Fruit fly (Drosophila melanogaster) whole organism, embryonic: ENCODE data around the gene CG2256.

ENCODE experiments used
- Aef1 ChIP-seq: fragments of 200-800 bp; sonication (Bioruptor generic); IDR thresholded peaks from 3 replicates; pipeline ENCODE4 v1.3.6; 2022; ENCODE audit warnings: missing biosample characterization, missing genetic modification characterization
- Atf-2 ChIP-seq: fragments of 200-800 bp; sonication (Bioruptor generic); optimal IDR thresholded peaks from 2 replicates; lab custom pipeline; 2016; ENCODE audit warnings: missing biosample characterization, missing genetic modification characterization
- CG13287 ChIP-seq: fragments of 200-800 bp; sonication (Bioruptor generic); IDR thresholded peaks from 2 replicates; pipeline ENCODE4 v1.3.6; 2022; ENCODE audit warnings: missing biosample characterization, missing genetic modification characterization; ENCODE audit not compliant: partially characterized antibody
- CG13775 ChIP-seq: fragments of 200-800 bp; sonication (Bioruptor generic); optimal IDR thresholded peaks from 3 replicates; lab custom pipeline; 2017; ENCODE audit warnings: missing biosample characterization, mild to moderate bottlenecking, missing genetic modification characterization
- CG14441 ChIP-seq: fragments of 200-800 bp; sonication (Bioruptor generic); IDR thresholded peaks from 2 replicates; pipeline ENCODE4 v1.3.6; 2022; ENCODE audit warnings: missing biosample characterization, missing genetic modification characterization
- CG14710 ChIP-seq: fragments of 200-800 bp; sonication (Bioruptor generic); optimal IDR thresholded peaks from 3 replicates; lab custom pipeline; 2019; ENCODE audit warnings: missing biosample characterization, mild to moderate bottlenecking, missing genetic modification characterization, moderate library complexity
- CG15073 ChIP-seq: fragments of 200-800 bp; sonication (Bioruptor generic); optimal IDR thresholded peaks from 2 replicates; lab custom pipeline; 2016; ENCODE audit warnings: missing biosample characterization, missing genetic modification characterization
- CG1529 ChIP-seq: fragments of 200-800 bp; sonication (Bioruptor generic); optimal IDR thresholded peaks from 3 replicates; lab custom pipeline; 2018; ENCODE audit warnings: missing biosample characterization, missing genetic modification characterization
- CG15696 ChIP-seq: fragments of 200-800 bp; sonication (Bioruptor generic); optimal IDR thresholded peaks from 2 replicates; lab custom pipeline; 2019; ENCODE audit warnings: missing biosample characterization, mild to moderate bottlenecking, missing genetic modification characterization, moderate library complexity
- CG16813 ChIP-seq: fragments of 200-800 bp; sonication (Bioruptor generic); IDR thresholded peaks from 3 replicates; pipeline ENCODE4 v1.3.6; 2022; ENCODE audit warnings: missing biosample characterization, missing genetic modification characterization; ENCODE audit not compliant: partially characterized antibody
- CG16815 ChIP-seq: fragments of 200-800 bp; sonication (Bioruptor generic); optimal IDR thresholded peaks from 3 replicates; lab custom pipeline; 2017; ENCODE audit warnings: missing biosample characterization, mild to moderate bottlenecking, missing genetic modification characterization
- CG17612 ChIP-seq: fragments of 200-800 bp; sonication (Bioruptor generic); IDR thresholded peaks from 2 replicates; pipeline ENCODE4 v1.3.6; 2022; ENCODE audit warnings: missing biosample characterization, missing genetic modification characterization
- CG17912 ChIP-seq: fragments of 200-800 bp; sonication (Bioruptor generic); optimal IDR thresholded peaks from 2 replicates; lab custom pipeline; 2018; ENCODE audit warnings: missing biosample characterization, mild to moderate bottlenecking, missing genetic modification characterization
- CG18764 ChIP-seq: fragments of 200-800 bp; sonication (Bioruptor generic); optimal IDR thresholded peaks from 3 replicates; lab custom pipeline; 2016; ENCODE audit warnings: missing biosample characterization, missing genetic modification characterization
- CG2116 ChIP-seq: fragments of 200-800 bp; sonication (Bioruptor generic); optimal IDR thresholded peaks from 3 replicates; lab custom pipeline; 2018; ENCODE audit warnings: missing biosample characterization, mild to moderate bottlenecking, missing genetic modification characterization
- CG30403 ChIP-seq: fragments of 200-800 bp; sonication (Bioruptor generic); optimal IDR thresholded peaks from 3 replicates; lab custom pipeline; 2016; ENCODE audit warnings: missing biosample characterization, missing genetic modification characterization
- CG3726 ChIP-seq: fragments of 200-800 bp; sonication (Bioruptor generic); IDR thresholded peaks from 3 replicates; pipeline ENCODE4, ENCODE4 v1.3.6; 2022; ENCODE audit warnings: missing biosample characterization, missing genetic modification characterization
- CG3838 ChIP-seq: fragments of 200-800 bp; sonication (Bioruptor generic); optimal IDR thresholded peaks from 3 replicates; lab custom pipeline; 2016; ENCODE audit warnings: missing biosample characterization, missing genetic modification characterization
- CG4282 ChIP-seq: fragments of 200-800 bp; sonication (Bioruptor generic); optimal IDR thresholded peaks from 2 replicates; lab custom pipeline; 2016; ENCODE audit warnings: missing biosample characterization, missing genetic modification characterization
- CG43689 ChIP-seq: fragments of 200-800 bp; sonication (Bioruptor generic); IDR thresholded peaks from 2 replicates; pipeline ENCODE4 v1.3.6; 2022; ENCODE audit warnings: missing biosample characterization, missing genetic modification characterization
- CG5245 ChIP-seq: fragments of 200-800 bp; sonication (Bioruptor generic); optimal IDR thresholded peaks from 3 replicates; lab custom pipeline; 2016; ENCODE audit warnings: missing biosample characterization, missing genetic modification characterization
- CG6765 ChIP-seq: fragments of 200-800 bp; sonication (Bioruptor generic); optimal IDR thresholded peaks from 3 replicates; lab custom pipeline; 2017; ENCODE audit warnings: missing biosample characterization, mild to moderate bottlenecking, missing genetic modification characterization
- CG6813 ChIP-seq: fragments of 200-800 bp; sonication (Bioruptor generic); optimal IDR thresholded peaks from 2 replicates; lab custom pipeline; 2017; ENCODE audit warnings: missing biosample characterization, missing genetic modification characterization, mild to moderate bottlenecking, moderate library complexity, missing genetic modification reagents
- CG9215 ChIP-seq: fragments of 200-800 bp; sonication (Bioruptor generic); IDR thresholded peaks from 2 replicates; pipeline ENCODE4 v1.3.6; 2022; ENCODE audit warnings: missing biosample characterization, missing genetic modification characterization
- Dip3 ChIP-seq: fragments of 200-800 bp; sonication (Bioruptor generic); optimal IDR thresholded peaks from 3 replicates; lab custom pipeline; 2016; ENCODE audit warnings: missing biosample characterization, missing genetic modification characterization
- Dll ChIP-seq: fragments of 200-800 bp; sonication (Bioruptor generic); IDR thresholded peaks from 4 replicates; pipeline ENCODE4 v1.3.6; 2022; ENCODE audit warnings: missing biosample characterization, missing genetic modification characterization; ENCODE audit not compliant: partially characterized antibody
- Dref ChIP-seq: fragments of 200-800 bp; sonication (Bioruptor generic); IDR thresholded peaks from 2 replicates; pipeline ENCODE4 v1.3.6; 2022; ENCODE audit warnings: missing biosample characterization, missing genetic modification characterization
- Drgx ChIP-seq: fragments of 200-800 bp; sonication (Bioruptor generic); IDR thresholded peaks from 2 replicates; pipeline ENCODE4 v1.3.6; 2022; ENCODE audit warnings: missing biosample characterization, missing genetic modification characterization
- Hmr ChIP-seq: fragments of 200-800 bp; sonication (Bioruptor generic); optimal IDR thresholded peaks from 3 replicates; lab custom pipeline; 2017; ENCODE audit warnings: mild to moderate bottlenecking, missing biosample characterization, missing genetic modification reagents, missing genetic modification characterization
- Jarid2 ChIP-seq: fragments of 200-800 bp; sonication (Bioruptor generic); optimal IDR thresholded peaks from 3 replicates; lab custom pipeline; 2017; ENCODE audit warnings: mild to moderate bottlenecking, missing biosample characterization, missing genetic modification reagents, missing genetic modification characterization
- Lhr ChIP-seq: fragments of 200-800 bp; sonication (Bioruptor generic); optimal IDR thresholded peaks from 3 replicates; lab custom pipeline; 2017; ENCODE audit warnings: mild to moderate bottlenecking, missing biosample characterization, missing genetic modification reagents, missing genetic modification characterization
- Nf-YA ChIP-seq: fragments of 200-800 bp; sonication (Bioruptor generic); IDR thresholded peaks from 2 replicates; pipeline ENCODE4 v1.3.6; 2022; ENCODE audit warnings: missing biosample characterization, missing genetic modification characterization
- Sry-δ ChIP-seq: fragments of 200-800 bp; sonication (Bioruptor generic); optimal IDR thresholded peaks from 2 replicates; lab custom pipeline; 2016; ENCODE audit warnings: missing biosample characterization, missing genetic modification characterization
- cg ChIP-seq: fragments of 200-800 bp; sonication (Bioruptor generic); optimal IDR thresholded peaks from 3 replicates; lab custom pipeline; 2019; ENCODE audit warnings: missing biosample characterization, mild to moderate bottlenecking, missing genetic modification characterization, moderate library complexity
- dpn ChIP-seq, 2 experiments: fragments of 200-800 bp; sonication (Bioruptor generic); optimal IDR thresholded peaks; 3 replicates each; lab custom pipeline; 2016; ENCODE audit warnings: missing biosample characterization in 2 of 2, missing genetic modification characterization in 2 of 2
- ems ChIP-seq: fragments of 200-800 bp; sonication (Bioruptor generic); optimal IDR thresholded peaks from 3 replicates; lab custom pipeline; 2016; ENCODE audit warnings: missing biosample characterization, missing genetic modification characterization
- fu2 ChIP-seq: fragments of 200-800 bp; sonication (Bioruptor generic); optimal IDR thresholded peaks from 2 replicates; lab custom pipeline; 2016; ENCODE audit warnings: missing biosample characterization, missing genetic modification characterization
- hkb ChIP-seq, 2 experiments: fragments of 200-800 bp in 1 of 2; fragments of >200 bp in 1 of 2; sonication (Bioruptor generic) in 1 of 2; IDR thresholded peaks in 1 of 2; optimal IDR thresholded peaks in 1 of 2; 2 replicates each; pipeline versions ENCODE4 v1.3.6 to Lab custom; 2017 to 2022; ENCODE audit warnings: missing biosample characterization in 1 of 2, missing genetic modification characterization in 1 of 2
- lilli ChIP-seq: fragments of 200-800 bp; sonication (Bioruptor generic); optimal IDR thresholded peaks from 3 replicates; lab custom pipeline; 2016; ENCODE audit warnings: missing biosample characterization, missing genetic modification characterization
- lola ChIP-seq, 3 experiments: fragments of >200 bp in 2 of 3; fragments of 200-800 bp in 1 of 3; sonication (Bioruptor generic) in 1 of 3; optimal IDR thresholded peaks; 2 replicates each; lab custom pipeline; 2017 to 2019; ENCODE audit warnings: missing biosample characterization in 3 of 3, missing genetic modification characterization in 3 of 3, mild to moderate bottlenecking in 1 of 3, moderate library complexity in 1 of 3
- nerfin-1 ChIP-seq: fragments of 200-800 bp; sonication (Bioruptor generic); optimal IDR thresholded peaks from 3 replicates; lab custom pipeline; 2019; ENCODE audit warnings: missing biosample characterization, mild to moderate bottlenecking, missing genetic modification characterization, moderate library complexity
- nom ChIP-seq: fragments of 200-800 bp; sonication (Bioruptor generic); optimal IDR thresholded peaks from 2 replicates; lab custom pipeline; 2017; ENCODE audit warnings: missing biosample characterization, missing genetic modification characterization, mild to moderate bottlenecking, moderate library complexity, missing genetic modification reagents
- pb ChIP-seq: fragments of 200-800 bp; sonication (Bioruptor generic); optimal IDR thresholded peaks from 3 replicates; lab custom pipeline; 2016; ENCODE audit warnings: missing biosample characterization, missing genetic modification characterization
- pho ChIP-seq: fragments of 200-800 bp; sonication (Bioruptor generic); optimal IDR thresholded peaks from 2 replicates; lab custom pipeline; 2016; ENCODE audit warnings: missing biosample characterization, missing genetic modification characterization
- repo ChIP-seq: fragments of 200-800 bp; sonication (Bioruptor generic); optimal IDR thresholded peaks from 2 replicates; lab custom pipeline; 2016; ENCODE audit warnings: missing biosample characterization, missing genetic modification characterization
- sc ChIP-seq, 3 experiments: fragments of >200 bp in 2 of 3; fragments of 200-800 bp in 1 of 3; sonication (Bioruptor generic) in 1 of 3; optimal IDR thresholded peaks; 2 replicates in 2 of 3; 3 replicates in 1 of 3; lab custom pipeline; 2017; ENCODE audit warnings: mild to moderate bottlenecking in 1 of 3, missing biosample characterization in 1 of 3, missing genetic modification characterization in 1 of 3, missing genetic modification reagents in 1 of 3
- sim ChIP-seq: fragments of 200-800 bp; sonication (Bioruptor generic); IDR thresholded peaks from 2 replicates; pipeline ENCODE4 v1.3.6; 2022; ENCODE audit warnings: missing biosample characterization, missing genetic modification characterization
- slp2 ChIP-seq: fragments of 200-800 bp; sonication (Bioruptor generic); optimal IDR thresholded peaks from 2 replicates; lab custom pipeline; 2016; ENCODE audit warnings: missing biosample characterization, missing genetic modification characterization
- vvl ChIP-seq: fragments of 200-800 bp; sonication (Bioruptor generic); IDR thresholded peaks from 2 replicates; pipeline ENCODE4 v1.3.6; 2022; ENCODE audit warnings: missing biosample characterization, missing genetic modification characterization
- zen ChIP-seq: fragments of 200-800 bp; sonication (Bioruptor generic); optimal IDR thresholded peaks from 3 replicates; lab custom pipeline; 2018; ENCODE audit warnings: missing biosample characterization, mild to moderate bottlenecking, missing genetic modification characterization, moderate library complexity

CG2256 gene

DNA sequence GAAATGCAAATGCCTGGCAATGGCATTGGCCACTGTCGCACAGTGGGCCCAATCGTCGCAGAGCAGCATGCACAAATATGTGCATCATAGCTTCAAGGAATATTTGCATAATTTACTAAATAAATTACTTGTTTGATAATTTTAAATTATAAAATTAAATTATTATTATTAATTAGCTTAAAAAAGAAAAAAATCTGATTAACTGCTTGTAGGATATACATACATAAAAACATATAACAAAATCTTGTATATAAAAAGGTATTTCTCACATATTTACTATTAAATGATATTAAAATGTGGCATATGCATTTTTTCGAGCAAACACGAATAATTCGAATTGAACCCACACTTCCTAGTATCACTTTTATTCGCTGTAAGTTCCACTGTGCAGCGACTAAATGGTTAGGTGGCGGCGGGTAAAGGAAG, 38.2 kb upstream of the CG2256 start (continued):
- TF ChIP-seq CG17912 (GFP tag; lab: Kevin White, UChicago): no peak
- TF ChIP-seq nerfin-1 (tag; lab: Kevin White, UChicago): peak; percentile 43
- TF ChIP-seq pb (GFP tag; lab: Kevin White, UChicago): no peak
- TF ChIP-seq slp2 (GFP tag; lab: Kevin White, UChicago): no peak
- peak; percentile 24; the same call in 1 of the 3 replicates for TF ChIP-seq Aef1 (GFP tag; lab: Robert Waterston, UW)
- TF ChIP-seq Jarid2 (GFP tag; lab: Kevin White, UChicago): no peak
- peak in 1 of 3 experiments; percentile 60 for TF ChIP-seq lola (GFP tag; optimal IDR thresholded peaks at IDR 0.05; lab: Kevin White, UChicago)
- no peak for TF ChIP-seq repo
- peak; percentile 51 for TF ChIP-seq CG2116 (GFP tag; lab: Kevin White, UChicago)
- TF ChIP-seq CG9215: no peak
- TF ChIP-seq Sry-δ: no peak
- TF ChIP-seq CG6765 (GFP tag; lab: Kevin White, UChicago): no peak
- no peak for TF ChIP-seq CG15073 (GFP tag; lab: Kevin White, UChicago)
- no peak for TF ChIP-seq sim
- peak; percentile 22 for TF ChIP-seq CG6813 (GFP tag; lab: Kevin White, UChicago)
- peak; percentile 55 for TF ChIP-seq Drgx (GFP tag; lab: Robert Waterston, UW)
- TF ChIP-seq CG16815 (GFP tag; lab: Kevin White, UChicago): peak; percentile 4
- peak in 1 of 2 experiments; percentile 32 for TF ChIP-seq dpn (GFP tag; optimal IDR thresholded peaks at IDR 0.05; lab: Kevin White, UChicago)
- no peak for TF ChIP-seq Lhr (GFP tag; lab: Kevin White, UChicago)
- TF ChIP-seq CG1529 (GFP tag; lab: Kevin White, UChicago): peak; percentile 9
- no peak for TF ChIP-seq CG5245 (GFP tag; lab: Kevin White, UChicago)
- TF ChIP-seq CG3838 (GFP tag; lab: Kevin White, UChicago): no peak
- TF ChIP-seq CG16813 (GFP tag; lab: Robert Waterston, UW): no peak
- TF ChIP-seq pho (GFP tag; lab: Kevin White, UChicago): no peak
- no peak for TF ChIP-seq CG18764 (GFP tag; lab: Kevin White, UChicago)
- TF ChIP-seq zen (tag; lab: Kevin White, UChicago): peak; percentile 47
- no peak for TF ChIP-seq sc (optimal IDR thresholded peaks at IDR 0.05; lab: Kevin White, UChicago)
- peak; percentile 40 for TF ChIP-seq sc (GFP tag; optimal IDR thresholded peaks at IDR 0.05; lab: Kevin White, UChicago)
- TF ChIP-seq cg (GFP tag; lab: Kevin White, UChicago): no peak
- no peak for TF ChIP-seq Nf-YA
- no peak for TF ChIP-seq CG13287 (GFP tag; lab: Robert Waterston, UW)
- peak; percentile 55 for TF ChIP-seq CG14710
- TF ChIP-seq CG14441: no peak; the same call in 1 of the 2 replicates
- no peak for TF ChIP-seq CG4282
- peak; percentile 3 for TF ChIP-seq Hmr (GFP tag; lab: Kevin White, UChicago)
- no peak for TF ChIP-seq nom (GFP tag; lab: Kevin White, UChicago)
- TF ChIP-seq hkb (optimal IDR thresholded peaks at IDR 0.05; lab: Kevin White, UChicago): no peak
- 0 out of 2 replicates have a peak, but pooled peaks have one; percentile 49 for TF ChIP-seq hkb (GFP tag; IDR thresholded peaks at IDR 0.05; lab: Robert Waterston, UW)
- peak; percentile 19; the same call in 1 of the 2 replicates for TF ChIP-seq vvl
- no peak for TF ChIP-seq CG3726 (GFP tag; lab: Robert Waterston, UW)
- TF ChIP-seq ems: no peak
- TF ChIP-seq lilli (GFP tag; lab: Kevin White, UChicago): no peak
- no peak for TF ChIP-seq Dll
- TF ChIP-seq fu2 (GFP tag; lab: Kevin White, UChicago): no peak
- no peak for TF ChIP-seq CG17612
- peak; percentile 48 for TF ChIP-seq CG30403 (GFP tag; lab: Kevin White, UChicago)
- TF ChIP-seq Atf-2: no peak
- peak; percentile 43 for TF ChIP-seq CG13775 (GFP tag; lab: Kevin White, UChicago)
- TF ChIP-seq Dip3 (GFP tag; lab: Kevin White, UChicago): no peak
- no peak for TF ChIP-seq Dref (GFP tag; lab: Robert Waterston, UW)
- TF ChIP-seq CG15696 (tag; lab: Kevin White, UChicago): peak; percentile 29
- TF ChIP-seq CG43689 (GFP tag; lab: Robert Waterston, UW): no peak
